Worm (Caenorhabditis elegans): ENCODE results near the gene T22G5.1.

Gene T22G5.1

DNA sequence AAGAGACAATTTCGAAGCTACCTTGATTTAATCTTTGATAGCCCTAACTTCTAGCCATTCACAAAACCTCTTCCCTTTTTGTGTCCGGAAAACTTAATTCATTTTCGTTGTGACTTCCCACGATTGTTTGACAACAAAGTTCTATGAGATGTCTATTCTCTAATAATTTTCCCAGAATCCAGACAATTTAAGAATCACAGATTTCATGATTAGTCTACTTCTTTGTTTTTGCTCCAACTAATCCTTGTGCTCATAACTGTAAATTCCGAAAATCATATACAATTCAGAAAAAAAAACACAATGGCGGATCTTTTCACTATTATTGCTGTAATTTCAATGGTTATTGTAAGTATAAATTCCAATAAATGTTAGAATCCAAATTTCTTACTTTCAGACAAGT is 14.1 kb upstream of the T22G5.1 start, which contains the start of gene srx-137:
Gene srx-137 (plus strand): TSS at position 301 of the 400 bp plus-strand sequence.
- TF ChIP-seq gmeb-1 (tag; optimal IDR thresholded peaks at IDR 0.05) (no peak), lin-13 (GFP tag; optimal IDR thresholded peaks at IDR 0.05) (no peak), ceh-16 (tag; optimal IDR thresholded peaks at IDR 0.05) (no peak), crh-2 (tag; optimal IDR thresholded peaks at IDR 0.05) (no peak), nhr-129 (tag; optimal IDR thresholded peaks at IDR 0.05) (no peak), Y55F3AM.14 (GFP tag; optimal IDR thresholded peaks at IDR 0.05) (no peak), elt-1 (tag; optimal IDR thresholded peaks at IDR 0.05) (no peak)

DNA sequence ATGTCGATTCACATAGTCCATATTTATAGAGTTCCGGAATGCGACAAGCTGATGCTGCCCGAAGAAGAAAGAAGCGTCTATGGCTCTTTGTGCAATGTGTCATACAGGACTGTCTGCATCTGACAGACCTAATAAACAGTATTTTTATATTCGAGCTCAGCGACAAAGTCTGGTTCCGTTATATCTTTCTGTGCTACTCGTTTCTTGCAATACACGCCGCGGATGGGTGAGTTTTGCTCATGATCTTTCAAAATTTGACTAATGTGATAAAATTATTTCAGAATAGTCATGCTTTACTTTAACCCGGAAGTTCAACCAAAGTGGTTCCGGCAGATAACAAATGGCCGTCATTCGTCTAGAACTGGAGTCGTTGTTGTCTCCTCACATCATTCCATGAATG is 12.9 kb upstream of the T22G5.1 start:
- TF ChIP-seq Y55F3AM.14 (GFP tag; optimal IDR thresholded peaks at IDR 0.05), result no peak

DNA sequence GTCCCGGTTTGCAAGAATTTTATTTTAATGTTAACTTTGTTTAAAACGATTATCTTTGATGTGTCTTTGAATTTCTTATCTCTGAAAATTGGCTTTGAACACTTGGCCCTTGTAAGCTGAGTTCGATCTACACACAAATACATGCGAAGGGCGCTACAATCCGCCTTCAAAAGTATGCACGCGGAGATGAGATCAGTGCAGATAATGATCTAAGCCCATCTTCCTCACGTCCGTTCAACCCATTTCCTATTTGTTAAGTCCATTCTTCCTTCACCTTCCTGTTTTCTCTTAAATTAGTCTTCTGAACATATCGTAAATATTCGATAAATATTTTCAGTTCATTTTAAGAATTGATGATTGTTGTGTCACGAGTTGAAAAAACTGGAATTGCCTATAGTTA is 10.3 kb upstream of the T22G5.1 start, which contains the start of gene nhr-175:
Gene nhr-175 (plus strand): TSS at position 339 of the 400 bp plus-strand sequence.
- TF ChIP-seq nhr-10 (tag; optimal IDR thresholded peaks at IDR 0.05), result no peak
- no peak for TF ChIP-seq ztf-1 (GFP tag; conservative IDR thresholded peaks at IDR 0.05)
- TF ChIP-seq ceh-16 (tag; optimal IDR thresholded peaks at IDR 0.05), result peak; percentile 62
- TF ChIP-seq skn-1 (tag; optimal IDR thresholded peaks at IDR 0.05), result no peak
- TF ChIP-seq sma-9 (GFP tag; optimal IDR thresholded peaks at IDR 0.05), result peak; percentile 69
- no peak for TF ChIP-seq sma-9 (tag; optimal IDR thresholded peaks at IDR 0.05)
- TF ChIP-seq nhr-25 (tag; optimal IDR thresholded peaks at IDR 0.05), result no peak
- TF ChIP-seq F13H6.1 (tag; optimal IDR thresholded peaks at IDR 0.05), result no peak
- TF ChIP-seq peb-1 (tag; optimal IDR thresholded peaks at IDR 0.05), result no peak
- TF ChIP-seq nhr-77 (tag; optimal IDR thresholded peaks at IDR 0.05), result no peak
- no peak for TF ChIP-seq elt-3 (tag; optimal IDR thresholded peaks at IDR 0.05)
- TF ChIP-seq fos-1 (tag; optimal IDR thresholded peaks at IDR 0.05), result no peak
- TF ChIP-seq nhr-129 (tag; optimal IDR thresholded peaks at IDR 0.05), result no peak
- no peak for TF ChIP-seq alr-1 (tag; optimal IDR thresholded peaks at IDR 0.05)
- TF ChIP-seq nhr-23 (tag; optimal IDR thresholded peaks at IDR 0.05), result peak; percentile 52
- no peak for TF ChIP-seq mbf-1 (tag; optimal IDR thresholded peaks at IDR 0.05)
- TF ChIP-seq sma-3 (GFP tag; optimal IDR thresholded peaks at IDR 0.05), result no peak
- no peak for TF ChIP-seq C34F6.9 (tag; optimal IDR thresholded peaks at IDR 0.05)
- no peak for TF ChIP-seq unc-55 (GFP tag; optimal IDR thresholded peaks at IDR 0.05)
- TF ChIP-seq Y55F3AM.14 (GFP tag; optimal IDR thresholded peaks at IDR 0.05), result no peak
- TF ChIP-seq crh-2 (tag; optimal IDR thresholded peaks at IDR 0.05), result no peak
- no peak for TF ChIP-seq R02D3.7 (tag; optimal IDR thresholded peaks at IDR 0.05)
- TF ChIP-seq elt-1 (tag; optimal IDR thresholded peaks at IDR 0.05), result peak; percentile 87
- TF ChIP-seq lin-13 (GFP tag; optimal IDR thresholded peaks at IDR 0.05), result no peak
- no peak for TF ChIP-seq ztf-4 (tag; optimal IDR thresholded peaks at IDR 0.05)

DNA sequence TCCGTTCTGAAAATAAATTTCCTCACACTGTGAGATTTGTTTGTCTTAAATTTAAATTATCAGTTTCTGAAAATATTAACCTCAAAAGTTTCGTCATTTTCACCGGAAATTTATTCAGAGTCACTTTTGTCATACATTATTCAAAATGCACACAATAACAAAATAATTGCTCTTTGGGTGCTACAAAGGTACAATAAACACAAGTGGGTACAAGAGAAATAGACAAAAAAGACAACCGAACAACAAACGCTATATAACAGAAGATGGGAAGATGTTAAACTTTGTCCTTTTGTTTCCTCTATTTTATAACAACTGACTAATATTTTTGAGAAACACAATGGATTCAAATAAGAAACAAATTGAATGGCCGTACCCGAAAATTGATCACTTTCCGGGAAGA is 7.1 kb upstream of the T22G5.1 start:
- TF ChIP-seq fos-1 (tag; optimal IDR thresholded peaks at IDR 0.05), result no peak
- no peak for TF ChIP-seq nhr-129 (tag; optimal IDR thresholded peaks at IDR 0.05)
- no peak for TF ChIP-seq egl-27 (tag; optimal IDR thresholded peaks at IDR 0.05)
- peak; percentile 46 for TF ChIP-seq nhr-11 (tag; optimal IDR thresholded peaks at IDR 0.05)
- no peak for TF ChIP-seq ZK546.5 (tag; optimal IDR thresholded peaks at IDR 0.05)
- no peak for TF ChIP-seq lin-13 (GFP tag; optimal IDR thresholded peaks at IDR 0.05)

DNA sequence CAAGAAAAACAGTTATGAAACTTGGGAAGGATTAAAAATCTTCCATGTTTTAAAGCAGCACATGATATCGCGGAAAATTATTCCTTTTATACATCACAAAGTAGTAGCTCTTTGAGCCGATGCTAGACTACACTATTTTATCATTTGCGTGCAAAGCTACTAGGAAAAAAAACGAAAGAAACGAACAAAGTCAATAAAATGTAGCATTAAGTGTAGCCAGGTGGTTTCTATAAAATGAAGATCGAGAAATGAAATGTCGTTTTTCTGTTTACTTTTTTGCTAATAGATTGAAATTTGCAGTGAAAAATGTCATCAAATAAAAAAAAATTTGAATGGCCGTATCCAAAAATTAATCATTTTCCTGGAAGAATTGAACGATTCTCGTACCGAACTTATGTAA is 3.7 kb upstream of the T22G5.1 start, which contains the start of gene cpt-5:
Gene cpt-5 (plus strand): TSS at position 301 of the 400 bp plus-strand sequence.
- no peak for TF ChIP-seq gmeb-1 (tag; optimal IDR thresholded peaks at IDR 0.05)
- TF ChIP-seq sma-9 (GFP tag; optimal IDR thresholded peaks at IDR 0.05), result no peak
- no peak for TF ChIP-seq sma-9 (tag; optimal IDR thresholded peaks at IDR 0.05)
- no peak for TF ChIP-seq R02D3.7 (tag; optimal IDR thresholded peaks at IDR 0.05)
- TF ChIP-seq ama-1 (optimal IDR thresholded peaks at IDR 0.05), result no peak
- TF ChIP-seq nhr-23 (tag; optimal IDR thresholded peaks at IDR 0.05), result no peak

DNA sequence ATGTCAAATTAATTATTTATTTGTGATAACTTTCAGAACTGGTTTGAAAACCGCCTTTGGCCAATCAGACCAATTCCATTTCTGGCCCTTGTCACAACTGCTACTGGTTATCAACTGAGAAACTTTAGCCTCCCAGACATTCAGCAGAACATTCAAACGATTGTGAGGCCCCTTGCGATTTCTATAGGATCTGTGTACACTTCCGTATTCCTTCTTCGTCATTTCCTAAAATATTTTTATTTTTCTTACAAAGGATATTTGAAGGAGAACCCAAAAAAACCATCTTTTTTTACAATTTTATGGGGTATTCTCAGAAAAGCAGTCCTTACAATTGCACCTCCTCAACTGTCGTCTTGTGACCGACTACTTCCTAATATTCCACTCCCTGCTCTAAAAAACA is 3.3 kb upstream of the T22G5.1 start:
- no peak for TF ChIP-seq sma-3 (GFP tag; optimal IDR thresholded peaks at IDR 0.05)
- no peak for TF ChIP-seq nhr-12 (tag; optimal IDR thresholded peaks at IDR 0.05)
- TF ChIP-seq C34F6.9 (tag; optimal IDR thresholded peaks at IDR 0.05), result no peak
- TF ChIP-seq lin-13 (GFP tag; optimal IDR thresholded peaks at IDR 0.05), result no peak
- TF ChIP-seq peb-1 (tag; optimal IDR thresholded peaks at IDR 0.05), result no peak
- TF ChIP-seq ztf-4 (tag; optimal IDR thresholded peaks at IDR 0.05), result no peak
- no peak for TF ChIP-seq alr-1 (tag; optimal IDR thresholded peaks at IDR 0.05)
- no peak for TF ChIP-seq nhr-21 (tag; optimal IDR thresholded peaks at IDR 0.05)
- TF ChIP-seq gmeb-1 (tag; optimal IDR thresholded peaks at IDR 0.05), result no peak
